Worm (Caenorhabditis elegans) whole organism, L2 larva: ENCODE measurements around the gene kel-3.

ENCODE experiments used
- ama-1 ChIP-seq: fragments of 150-350 bp; optimal IDR thresholded peaks from 2 replicates; lab custom pipeline; 2018; ENCODE audit warnings: inconsistent platforms
- ceh-82 ChIP-seq: fragments of 150-350 bp; optimal IDR thresholded peaks from 2 replicates; lab custom pipeline; 2014; ENCODE audit warnings: missing biosample characterization, missing genetic modification characterization
- egl-27 ChIP-seq: sonication (generic microtip); optimal IDR thresholded peaks from 3 replicates; lab custom pipeline; 2017; ENCODE audit warnings: missing biosample characterization, missing genetic modification reagents, missing genetic modification characterization
- fos-1 ChIP-seq: fragments of 150-350 bp; optimal IDR thresholded peaks from 2 replicates; lab custom pipeline; 2014; ENCODE audit warnings: missing biosample characterization, missing genetic modification characterization
- lin-11 ChIP-seq: fragments of 150-350 bp; sonication (generic microtip); optimal IDR thresholded peaks from 2 replicates; lab custom pipeline; 2014; ENCODE audit warnings: missing biosample characterization, missing genetic modification characterization, inconsistent platforms, mixed read lengths
- lin-13 ChIP-seq: fragments of 150-350 bp; optimal IDR thresholded peaks from 2 replicates; lab custom pipeline; 2014; ENCODE audit warnings: missing biosample characterization, missing genetic modification reagents, missing genetic modification characterization
- lsy-2 ChIP-seq, 2 experiments: fragments of 150-350 bp in 1 of 2; sonication (generic microtip) in 1 of 2; optimal IDR thresholded peaks; 2 replicates each; lab custom pipeline; 2014 to 2017; ENCODE audit warnings: missing biosample characterization in 2 of 2, missing genetic modification characterization in 2 of 2
- unc-39 ChIP-seq: fragments of 150-350 bp; optimal IDR thresholded peaks from 2 replicates; lab custom pipeline; 2014; ENCODE audit warnings: missing biosample characterization, missing genetic modification characterization
- zag-1 ChIP-seq: fragments of 150-350 bp; optimal IDR thresholded peaks from 2 replicates; lab custom pipeline; 2014; ENCODE audit warnings: missing biosample characterization, missing genetic modification characterization

DNA sequence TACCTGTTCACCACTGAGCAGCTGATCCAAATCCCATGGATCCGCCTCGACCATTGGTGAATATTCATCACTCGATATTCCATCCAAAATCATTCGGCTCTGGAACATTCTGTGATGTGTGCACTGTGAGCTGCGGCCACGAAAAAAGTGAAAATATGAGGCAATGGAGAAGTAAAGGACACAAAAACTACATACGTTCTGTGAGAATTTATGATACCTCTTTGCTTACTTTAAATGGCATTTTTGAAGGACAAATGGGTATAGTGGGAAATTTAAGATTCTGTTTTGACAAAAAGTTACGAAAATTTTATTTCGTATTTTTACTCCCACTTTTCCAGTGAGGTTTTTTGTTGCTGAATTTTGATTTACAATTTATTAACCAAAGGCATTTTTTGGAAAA lies 27.8 kb downstream of the kel-3 start, which contains the start of gene twk-40:
- TF ChIP-seq lin-13 (GFP tag; lab: Kevin White, UChicago) (no peak), lin-11 (tag; lab: Kevin White, UChicago) (no peak), zag-1 (tag; lab: Kevin White, UChicago) (no peak), ceh-82 (no peak), egl-27 (tag; lab: Kevin White, UChicago) (no peak), ama-1 (lab: Kevin White, UChicago) (no peak), unc-39 (tag; lab: Kevin White, UChicago) (no peak), fos-1 (tag; lab: Kevin White, UChicago) (no peak), lsy-2 (tag; optimal IDR thresholded peaks at IDR 0.05; lab: Kevin White, UChicago) (no peak)
